Worm (Caenorhabditis elegans): ENCODE measurements around the gene nst-1.

DNA sequence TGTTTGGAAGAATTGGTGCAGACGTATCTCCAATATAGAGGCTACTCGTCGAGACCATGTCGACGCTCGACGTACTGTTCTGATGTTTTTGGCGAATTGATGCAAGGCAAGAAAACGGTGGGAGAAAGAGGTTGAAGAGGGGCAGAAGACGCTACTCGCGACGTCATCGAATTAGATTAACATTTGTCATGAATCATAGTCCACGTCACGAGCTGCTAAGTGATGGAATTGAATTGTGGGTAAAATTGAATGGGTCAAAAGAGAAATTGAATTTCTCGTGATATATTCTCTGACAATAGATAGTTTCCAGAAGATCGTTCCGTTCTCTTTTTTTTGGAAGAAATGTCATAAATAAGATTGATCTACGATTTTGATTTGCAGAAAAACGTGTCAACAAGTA lies 23.3 kb downstream of the nst-1 start:
- TF ChIP-seq dao-5 (tag; optimal IDR thresholded peaks at IDR 0.05) (no peak), him-1 (tag; optimal IDR thresholded peaks at IDR 0.05) (no peak), W03F9.2 (tag; optimal IDR thresholded peaks at IDR 0.05) (no peak)
